Fruit fly (Drosophila melanogaster) whole organism, embryonic: Measurements from ENCODE around the gene mthl9.
A peak's percentile ranks its signal among the peaks of the same experiment; 100 is the strongest.

Experiments used
- Atf6 ChIP-seq: fragments of 200-800 bp; sonication (Bioruptor generic); IDR thresholded peaks from 2 replicates; pipeline ENCODE4 v1.3.6; 2022; ENCODE audit warnings: missing biosample characterization, missing genetic modification characterization
- CG1024 ChIP-seq: fragments of 200-800 bp; sonication (Bioruptor generic); IDR thresholded peaks from 2 replicates; pipeline ENCODE4 v1.3.6; 2022; ENCODE audit warnings: missing biosample characterization, missing genetic modification characterization
- CG10274 ChIP-seq: fragments of 200-800 bp; sonication (Bioruptor generic); optimal IDR thresholded peaks from 3 replicates; lab custom pipeline; 2017; ENCODE audit warnings: missing biosample characterization, mild to moderate bottlenecking, missing genetic modification characterization
- CG10959 ChIP-seq: fragments of 200-800 bp; sonication (Bioruptor generic); IDR thresholded peaks from 2 replicates; pipeline ENCODE4 v1.3.6; 2022; ENCODE audit warnings: missing biosample characterization, missing genetic modification characterization
- CG13894 ChIP-seq: fragments of 200-800 bp; sonication (Bioruptor generic); optimal IDR thresholded peaks from 3 replicates; lab custom pipeline; 2018; ENCODE audit warnings: missing biosample characterization, mild to moderate bottlenecking, missing genetic modification characterization, moderate library complexity
- CG15073 ChIP-seq: fragments of 200-800 bp; sonication (Bioruptor generic); optimal IDR thresholded peaks from 2 replicates; lab custom pipeline; 2016; ENCODE audit warnings: missing biosample characterization, missing genetic modification characterization
- CG15479 ChIP-seq: fragments of 200-800 bp; sonication (Bioruptor generic); optimal IDR thresholded peaks from 3 replicates; lab custom pipeline; 2019; ENCODE audit warnings: missing biosample characterization, mild to moderate bottlenecking, missing genetic modification characterization, moderate library complexity
- CG15696 ChIP-seq: fragments of 200-800 bp; sonication (Bioruptor generic); optimal IDR thresholded peaks from 2 replicates; lab custom pipeline; 2019; ENCODE audit warnings: missing biosample characterization, mild to moderate bottlenecking, missing genetic modification characterization, moderate library complexity
- CG1603 ChIP-seq: fragments of 200-800 bp; sonication (Bioruptor generic); optimal IDR thresholded peaks from 2 replicates; lab custom pipeline; 2019; ENCODE audit warnings: missing biosample characterization, mild to moderate bottlenecking, missing genetic modification characterization, moderate library complexity
- CG16779 ChIP-seq: fragments of 200-800 bp; sonication (Bioruptor generic); IDR thresholded peaks from 2 replicates; pipeline ENCODE4 v1.3.6; 2022; ENCODE audit warnings: missing biosample characterization, missing genetic modification characterization
- CG17385 ChIP-seq: fragments of 200-800 bp; sonication (Bioruptor generic); optimal IDR thresholded peaks from 3 replicates; lab custom pipeline; 2018; ENCODE audit warnings: missing biosample characterization, mild to moderate bottlenecking, missing genetic modification characterization
- CG2199 ChIP-seq: fragments of 200-800 bp; sonication (Bioruptor generic); IDR thresholded peaks from 3 replicates; pipeline ENCODE4 v1.3.6; 2022; ENCODE audit warnings: missing biosample characterization, missing genetic modification characterization
- CG2202 ChIP-seq: fragments of 200-800 bp; sonication (Bioruptor generic); optimal IDR thresholded peaks from 2 replicates; lab custom pipeline; 2018; ENCODE audit warnings: missing biosample characterization, mild to moderate bottlenecking, missing genetic modification characterization
- CG2889 ChIP-seq: fragments of 200-800 bp; sonication (Bioruptor generic); IDR thresholded peaks from 3 replicates; pipeline ENCODE4 v1.3.6; 2022; ENCODE audit warnings: missing biosample characterization, missing genetic modification characterization
- CG31365 ChIP-seq: fragments of 200-800 bp; sonication (Bioruptor generic); optimal IDR thresholded peaks from 2 replicates; lab custom pipeline; 2018; ENCODE audit warnings: missing biosample characterization, mild to moderate bottlenecking, missing genetic modification characterization
- CG3163 ChIP-seq: fragments of 200-800 bp; sonication (Bioruptor generic); optimal IDR thresholded peaks from 3 replicates; lab custom pipeline; 2016; ENCODE audit warnings: missing biosample characterization, missing genetic modification characterization
- CG4360 ChIP-seq: fragments of 200-800 bp; sonication (Bioruptor generic); IDR thresholded peaks from 2 replicates; pipeline ENCODE4 v1.3.6; 2022; ENCODE audit warnings: missing biosample characterization, missing genetic modification characterization
- CG43689 ChIP-seq: fragments of 200-800 bp; sonication (Bioruptor generic); IDR thresholded peaks from 2 replicates; pipeline ENCODE4 v1.3.6; 2022; ENCODE audit warnings: missing biosample characterization, missing genetic modification characterization
- CG4404 ChIP-seq: fragments of 200-800 bp; sonication (Bioruptor generic); IDR thresholded peaks from 2 replicates; pipeline ENCODE4 v1.3.6; 2022; ENCODE audit warnings: missing biosample characterization, missing genetic modification characterization
- D ChIP-seq, 2 experiments: fragments of 200-800 bp in 1 of 2; fragments of >200 bp in 1 of 2; sonication (Bioruptor generic) in 1 of 2; optimal IDR thresholded peaks; 2 replicates in 1 of 2; 3 replicates in 1 of 2; lab custom pipeline; 2017; ENCODE audit warnings: mild to moderate bottlenecking in 1 of 2, missing biosample characterization in 1 of 2, missing genetic modification characterization in 1 of 2, missing genetic modification reagents in 1 of 2
- Dll ChIP-seq: fragments of 200-800 bp; sonication (Bioruptor generic); IDR thresholded peaks from 4 replicates; pipeline ENCODE4 v1.3.6; 2022; ENCODE audit warnings: missing biosample characterization, missing genetic modification characterization; ENCODE audit not compliant: partially characterized antibody
- Hand ChIP-seq: fragments of 200-800 bp; sonication (Bioruptor generic); optimal IDR thresholded peaks from 2 replicates; lab custom pipeline; 2017; ENCODE audit warnings: mild to moderate bottlenecking, missing biosample characterization, missing genetic modification reagents, missing genetic modification characterization
- Hr3 ChIP-seq: fragments of 200-800 bp; sonication (Bioruptor generic); optimal IDR thresholded peaks from 3 replicates; lab custom pipeline; 2016; ENCODE audit warnings: missing biosample characterization, missing genetic modification characterization
- Lim3 ChIP-seq: fragments of 200-800 bp; sonication (Bioruptor generic); IDR thresholded peaks from 2 replicates; pipeline ENCODE4 v1.3.6; 2022; ENCODE audit warnings: missing biosample characterization, missing genetic modification characterization
- NC2α ChIP-seq: fragments of 200-800 bp; sonication (Bioruptor generic); optimal IDR thresholded peaks from 2 replicates; lab custom pipeline; 2016; ENCODE audit warnings: missing biosample characterization, missing genetic modification characterization
- Opbp ChIP-seq: fragments of 200-800 bp; sonication (Bioruptor generic); IDR thresholded peaks from 3 replicates; pipeline ENCODE4 v1.3.6; 2022; ENCODE audit warnings: missing biosample characterization, missing genetic modification characterization; ENCODE audit not compliant: partially characterized antibody
- Ravus ChIP-seq: fragments of 200-800 bp; sonication (Bioruptor generic); IDR thresholded peaks from 2 replicates; pipeline ENCODE4 v1.3.6; 2022; ENCODE audit warnings: missing biosample characterization, missing genetic modification characterization
- Rfx ChIP-seq: fragments of 200-800 bp; sonication (Bioruptor generic); IDR thresholded peaks from 2 replicates; pipeline ENCODE4 v1.3.6; 2022; ENCODE audit warnings: missing biosample characterization, missing genetic modification characterization
- Rx ChIP-seq: fragments of 200-800 bp; sonication (Bioruptor generic); IDR thresholded peaks from 2 replicates; pipeline ENCODE4 v1.3.6; 2022; ENCODE audit warnings: missing biosample characterization, missing genetic modification characterization
- Scr ChIP-seq: fragments of 200-800 bp; sonication (Bioruptor generic); IDR thresholded peaks from 2 replicates; pipeline ENCODE4 v1.3.6; 2022; ENCODE audit warnings: missing biosample characterization, missing genetic modification characterization; ENCODE audit not compliant: partially characterized antibody
- Sox102F ChIP-seq: fragments of 200-800 bp; sonication (Bioruptor generic); optimal IDR thresholded peaks from 2 replicates; lab custom pipeline; 2018; ENCODE audit warnings: missing biosample characterization, mild to moderate bottlenecking, missing genetic modification characterization, moderate library complexity
- Sry-β ChIP-seq: fragments of 200-800 bp; sonication (Bioruptor generic); optimal IDR thresholded peaks from 2 replicates; lab custom pipeline; 2018; ENCODE audit warnings: missing biosample characterization, mild to moderate bottlenecking, missing genetic modification characterization, moderate library complexity
- Vsx1 ChIP-seq: fragments of 200-800 bp; sonication (Bioruptor generic); optimal IDR thresholded peaks from 2 replicates; lab custom pipeline; 2017; ENCODE audit warnings: missing biosample characterization, mild to moderate bottlenecking, missing genetic modification characterization, missing genetic modification reagents
- aop ChIP-seq: fragments of 200-800 bp; sonication (Bioruptor generic); IDR thresholded peaks from 2 replicates; pipeline ENCODE4 v1.3.6; 2022; ENCODE audit warnings: missing biosample characterization, missing genetic modification characterization
- ap ChIP-seq: fragments of 200-800 bp; sonication (Bioruptor generic); IDR thresholded peaks from 2 replicates; pipeline ENCODE4 v1.3.6; 2022; ENCODE audit warnings: missing biosample characterization, missing genetic modification characterization
- danr ChIP-seq: fragments of 200-800 bp; sonication (Bioruptor generic); IDR thresholded peaks from 2 replicates; pipeline ENCODE4 v1.3.6; 2022; ENCODE audit warnings: missing biosample characterization, missing genetic modification characterization
- dati ChIP-seq: fragments of 200-800 bp; sonication (Bioruptor generic); IDR thresholded peaks from 2 replicates; pipeline ENCODE4 v1.3.6; 2022; ENCODE audit warnings: missing biosample characterization, missing genetic modification characterization
- dm ChIP-seq: fragments of 200-800 bp; sonication (Bioruptor generic); optimal IDR thresholded peaks from 3 replicates; lab custom pipeline; 2016; ENCODE audit warnings: missing biosample characterization, missing genetic modification characterization
- dpn ChIP-seq, 2 experiments: fragments of 200-800 bp; sonication (Bioruptor generic); optimal IDR thresholded peaks; 3 replicates each; lab custom pipeline; 2016; ENCODE audit warnings: missing biosample characterization in 2 of 2, missing genetic modification characterization in 2 of 2
- fd102C ChIP-seq: fragments of 200-800 bp; sonication (Bioruptor generic); optimal IDR thresholded peaks from 2 replicates; lab custom pipeline; 2018; ENCODE audit warnings: missing biosample characterization, mild to moderate bottlenecking, missing genetic modification characterization, moderate library complexity
- fu2 ChIP-seq: fragments of 200-800 bp; sonication (Bioruptor generic); optimal IDR thresholded peaks from 2 replicates; lab custom pipeline; 2016; ENCODE audit warnings: missing biosample characterization, missing genetic modification characterization
- insv ChIP-seq, 2 experiments: fragments of 200-800 bp; sonication (Bioruptor generic); optimal IDR thresholded peaks; 3 replicates each; lab custom pipeline; 2016 to 2018; ENCODE audit warnings: missing biosample characterization in 2 of 2, missing genetic modification characterization in 2 of 2
- lab ChIP-seq: fragments of 200-800 bp; sonication (Bioruptor generic); optimal IDR thresholded peaks from 3 replicates; lab custom pipeline; 2017; ENCODE audit warnings: missing biosample characterization, missing genetic modification characterization, mild to moderate bottlenecking, moderate library complexity, missing genetic modification reagents
- scrt ChIP-seq: fragments of 200-800 bp; sonication (Bioruptor generic); optimal IDR thresholded peaks from 2 replicates; lab custom pipeline; 2018; ENCODE audit warnings: missing biosample characterization, mild to moderate bottlenecking, missing genetic modification characterization, moderate library complexity
- sqz ChIP-seq: fragments of 200-800 bp; sonication (Bioruptor generic); optimal IDR thresholded peaks from 3 replicates; lab custom pipeline; 2018; ENCODE audit warnings: missing biosample characterization, mild to moderate bottlenecking, missing genetic modification characterization
- tap ChIP-seq: fragments of 200-800 bp; optimal IDR thresholded peaks from 3 replicates; lab custom pipeline; 2019; ENCODE audit warnings: missing biosample characterization, mild to moderate bottlenecking, missing genetic modification characterization, moderate library complexity
- wek ChIP-seq: fragments of 200-800 bp; sonication (Bioruptor generic); optimal IDR thresholded peaks from 3 replicates; lab custom pipeline; 2018; ENCODE audit warnings: missing biosample characterization, mild to moderate bottlenecking, missing genetic modification characterization, moderate library complexity
- zen2 ChIP-seq: fragments of 200-800 bp; sonication (Bioruptor generic); IDR thresholded peaks from 3 replicates; pipeline ENCODE4 v1.3.6; 2022; ENCODE audit warnings: missing biosample characterization, missing genetic modification characterization; ENCODE audit not compliant: partially characterized antibody

mthl9 gene

DNA sequence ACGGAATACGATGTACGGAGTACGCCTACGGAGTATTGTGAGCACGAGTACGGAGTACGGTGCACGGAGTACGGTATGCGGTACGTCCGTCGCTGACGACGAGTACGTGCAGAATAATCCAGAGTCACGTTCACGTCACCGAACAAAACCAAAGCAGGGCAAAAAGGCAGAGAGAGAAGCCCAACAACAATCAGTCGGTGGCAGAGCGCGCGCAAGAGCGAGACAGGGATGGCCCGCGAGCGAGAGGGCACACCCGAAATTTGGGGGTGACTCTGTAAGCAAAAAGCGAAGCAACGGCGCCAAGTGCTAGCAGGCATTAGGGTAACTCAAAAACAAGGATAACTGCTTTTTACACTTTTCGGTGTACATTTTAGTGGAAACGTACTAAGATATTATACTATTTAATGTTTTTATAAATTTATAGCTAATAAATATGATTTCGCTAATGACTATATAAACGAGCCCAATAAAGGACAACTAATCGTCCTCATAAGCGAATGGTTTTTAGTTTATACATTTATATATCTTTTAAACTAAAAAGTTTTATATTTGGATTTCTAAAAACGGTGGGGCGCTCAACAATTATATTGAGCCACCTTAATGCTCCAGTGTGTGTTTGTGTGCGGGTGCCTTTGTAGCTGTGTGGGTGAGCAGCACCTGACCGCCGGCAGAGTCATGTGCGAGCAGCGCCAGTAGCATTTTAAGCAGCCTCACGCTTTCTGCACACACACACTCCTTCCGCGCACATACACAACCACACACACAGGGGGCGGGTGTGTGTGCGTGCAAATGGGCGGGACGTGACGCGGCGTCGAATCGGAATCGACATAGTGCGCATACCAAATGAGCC, 45.3 kb upstream of the mthl9 start (continued):
- TF ChIP-seq Sry-β (peak; percentile 35), danr (GFP tag; lab: Robert Waterston, UW) (peak; percentile 75), fd102C (GFP tag; lab: Kevin White, UChicago) (peak; percentile 30), Hand (GFP tag; lab: Kevin White, UChicago) (peak; percentile 94), CG31365 (peak; percentile 28), Rx (GFP tag; lab: Robert Waterston, UW) (peak; percentile 54), CG15073 (no peak), CG1024 (GFP tag; lab: Robert Waterston, UW) (no peak; the same call in 1 of the 2 replicates), ap (peak; percentile 74), CG1603 (peak; percentile 39), CG2199 (GFP tag; lab: Robert Waterston, UW) (no peak), Opbp (GFP tag; lab: Robert Waterston, UW) (peak; percentile 48; the same call in 1 of the 3 replicates), Sox102F (peak; percentile 89), Lim3 (no peak), CG2202 (tag; lab: Kevin White, UChicago) (peak; percentile 84), wek (GFP tag; lab: Kevin White, UChicago) (peak; percentile 34), scrt (GFP tag; lab: Kevin White, UChicago) (peak; percentile 90), dpn (GFP tag; optimal IDR thresholded peaks at IDR 0.05; lab: Kevin White, UChicago) (peak in 1 of 2 experiments; percentile 70), CG16779 (GFP tag; lab: Robert Waterston, UW) (no peak), insv (GFP tag; optimal IDR thresholded peaks at IDR 0.05; lab: Kevin White, UChicago) (peak in 1 of 2 experiments; percentile 67), CG15479 (GFP tag; lab: Kevin White, UChicago) (no peak), tap (tag; lab: Kevin White, UChicago) (peak; percentile 87), CG43689 (GFP tag; lab: Robert Waterston, UW) (no peak), Atf6 (GFP tag; lab: Robert Waterston, UW) (peak; percentile 74), lab (GFP tag; lab: Kevin White, UChicago) (peak; percentile 95), Dll (GFP tag; lab: Robert Waterston, UW) (no peak), Scr (no peak), CG13894 (tag; lab: Kevin White, UChicago) (peak; percentile 90), fu2 (GFP tag; lab: Kevin White, UChicago) (no peak), CG10274 (GFP tag; lab: Kevin White, UChicago) (peak; percentile 71), CG2889 (GFP tag; lab: Robert Waterston, UW) (peak; percentile 74), Hr3 (GFP tag; lab: Kevin White, UChicago) (peak; percentile 84), Ravus (GFP tag; lab: Robert Waterston, UW) (peak; percentile 25), CG3163 (GFP tag; lab: Kevin White, UChicago) (no peak), CG15696 (tag; lab: Kevin White, UChicago) (peak; percentile 93), CG17385 (GFP tag; lab: Kevin White, UChicago) (peak; percentile 90), CG4404 (GFP tag; lab: Robert Waterston, UW) (peak; percentile 65), aop (GFP tag; lab: Robert Waterston, UW) (no peak), NC2α (GFP tag; lab: Kevin White, UChicago) (no peak), Vsx1 (GFP tag; lab: Kevin White, UChicago) (peak; percentile 89), sqz (GFP tag; lab: Kevin White, UChicago) (peak; percentile 78), CG10959 (GFP tag; lab: Robert Waterston, UW) (peak; percentile 70), dm (no peak), Rfx (GFP tag; lab: Robert Waterston, UW) (peak; percentile 79), dati (GFP tag; lab: Robert Waterston, UW) (no peak), D (optimal IDR thresholded peaks at IDR 0.05; lab: Kevin White, UChicago) (no peak), D (GFP tag; optimal IDR thresholded peaks at IDR 0.05; lab: Kevin White, UChicago) (peak; percentile 84), CG4360 (GFP tag; lab: Robert Waterston, UW) (peak; percentile 91), zen2 (peak; percentile 42; the same call in 1 of the 3 replicates)
